Worm (Caenorhabditis elegans) whole organism, L3 larva: ENCODE data around the gene tlp-1.

Experiments used
- aly-2 ChIP-seq: fragments of 150-350 bp; optimal IDR thresholded peaks from 2 replicates; lab custom pipeline; 2014; ENCODE audit warnings: missing biosample characterization, missing genetic modification characterization
- ama-1 ChIP-seq: fragments of 150-350 bp; optimal IDR thresholded peaks from 2 replicates; lab custom pipeline; 2018
- ceh-16 ChIP-seq: sonication (generic microtip); optimal IDR thresholded peaks from 2 replicates; lab custom pipeline; 2017; ENCODE audit warnings: missing biosample characterization, missing genetic modification characterization
- ceh-9 ChIP-seq: sonication (generic microtip); optimal IDR thresholded peaks from 2 replicates; lab custom pipeline; 2018; ENCODE audit warnings: missing biosample characterization, missing genetic modification characterization
- lin-15B ChIP-seq: fragments of 150-350 bp; optimal IDR thresholded peaks from 2 replicates; lab custom pipeline; 2014; ENCODE audit warnings: missing biosample characterization, missing genetic modification characterization
- lin-39 ChIP-seq: fragments of 150-350 bp; optimal IDR thresholded peaks from 2 replicates; lab custom pipeline; 2018; ENCODE audit warnings: missing biosample characterization, missing genetic modification reagents, missing genetic modification characterization
- nhr-11 ChIP-seq: fragments of 150-350 bp; optimal IDR thresholded peaks from 2 replicates; lab custom pipeline; 2014; ENCODE audit warnings: missing biosample characterization, missing genetic modification characterization
- nhr-77 ChIP-seq: fragments of 150-350 bp; optimal IDR thresholded peaks from 2 replicates; lab custom pipeline; 2014; ENCODE audit warnings: missing biosample characterization, missing genetic modification characterization
- pha-4 ChIP-seq: fragments of 150-350 bp; optimal IDR thresholded peaks from 2 replicates; lab custom pipeline; 2014; ENCODE audit warnings: missing biosample characterization, missing genetic modification reagents, missing genetic modification characterization
- pqm-1 ChIP-seq: fragments of 150-350 bp; optimal IDR thresholded peaks from 2 replicates; lab custom pipeline; 2017; ENCODE audit warnings: missing biosample characterization, missing genetic modification characterization, inconsistent platforms
- skn-1 ChIP-seq: fragments of 150-350 bp; optimal IDR thresholded peaks from 2 replicates; lab custom pipeline; 2014; ENCODE audit warnings: missing biosample characterization, missing genetic modification characterization
- unc-39 ChIP-seq: sonication (generic microtip); optimal IDR thresholded peaks from 4 replicates; lab custom pipeline; 2017; ENCODE audit warnings: missing biosample characterization, missing genetic modification characterization
- ztf-11 ChIP-seq: fragments of 150-350 bp; optimal IDR thresholded peaks from 2 replicates; lab custom pipeline; 2014; ENCODE audit warnings: missing biosample characterization, missing genetic modification characterization

DNA sequence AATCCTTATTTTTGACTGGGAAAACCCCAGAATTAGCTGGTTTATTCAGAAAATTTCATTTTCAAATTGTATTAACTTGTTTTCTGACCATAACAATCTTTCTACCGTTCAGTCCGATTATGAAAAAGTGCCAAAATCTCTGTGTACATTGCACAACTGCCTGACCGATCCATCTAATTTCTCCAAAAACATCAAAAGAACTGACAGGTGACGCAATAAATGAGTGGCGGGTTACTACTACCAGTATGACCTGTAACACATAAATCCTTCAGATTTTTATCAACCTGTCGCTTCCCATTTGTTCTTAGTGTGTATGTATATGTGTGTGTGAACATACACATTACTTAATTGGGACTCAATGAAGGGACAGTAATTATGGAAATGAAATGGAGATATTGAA, 12.9 kb upstream of the tlp-1 start:
- TF ChIP-seq nhr-77 (tag; lab: Kevin White, UChicago) (no peak), nhr-11 (no peak), lin-15B (tag; lab: Kevin White, UChicago) (no peak), aly-2 (tag; lab: Kevin White, UChicago) (no peak), unc-39 (no peak), pqm-1 (no peak), ama-1 (lab: Kevin White, UChicago) (no peak), ztf-11 (tag; lab: Kevin White, UChicago) (no peak), lin-39 (no peak), ceh-9 (no peak), pha-4 (no peak), skn-1 (tag; lab: Kevin White, UChicago) (no peak), ceh-16 (tag; lab: Kevin White, UChicago) (no peak)
